Worm (Caenorhabditis elegans) whole organism, mixed stage, embryonic: ENCODE results near the gene sma-3.

Experiments
- M03D4.4 ChIP-seq: sonication (generic microtip); optimal IDR thresholded peaks from 2 replicates; lab custom pipeline; 2017; ENCODE audit warnings: mild to moderate bottlenecking, missing genetic modification characterization, missing compliant biosample characterization
- ceh-39 ChIP-seq: fragments of 150-350 bp; optimal IDR thresholded peaks from 2 replicates; lab custom pipeline; 2014; ENCODE audit warnings: missing biosample characterization, missing genetic modification characterization
- ceh-43 ChIP-seq: fragments of 200-800 bp; sonication (Bioruptor generic); optimal IDR thresholded peaks from 2 replicates; lab custom pipeline; 2018; ENCODE audit warnings: mild to moderate bottlenecking, missing genetic modification characterization, moderate library complexity, missing compliant biosample characterization
- drap-1 ChIP-seq: fragments of 200-800 bp; sonication (Bioruptor generic); optimal IDR thresholded peaks from 3 replicates; lab custom pipeline; 2018; ENCODE audit warnings: mild to moderate bottlenecking, missing genetic modification characterization, missing compliant biosample characterization
- elt-1 ChIP-seq: sonication (generic microtip); optimal IDR thresholded peaks from 2 replicates; lab custom pipeline; 2017; ENCODE audit warnings: missing genetic modification characterization, mild to moderate bottlenecking, missing compliant biosample characterization, antibody characterized with exemption, moderate library complexity, borderline replicate concordance; ENCODE audit not compliant: insufficient read depth
- elt-3 ChIP-seq: fragments of 150-350 bp; optimal IDR thresholded peaks from 2 replicates; lab custom pipeline; 2014; ENCODE audit warnings: missing biosample characterization, missing genetic modification characterization
- ham-2 ChIP-seq: fragments of 200-800 bp; sonication (Bioruptor generic); optimal IDR thresholded peaks from 2 replicates; lab custom pipeline; 2018; ENCODE audit warnings: mild to moderate bottlenecking, missing genetic modification characterization, missing compliant biosample characterization
- lin-13 ChIP-seq: fragments of 150-350 bp; optimal IDR thresholded peaks from 2 replicates; lab custom pipeline; 2014; ENCODE audit warnings: missing biosample characterization, missing genetic modification characterization
- lin-32 ChIP-seq: fragments of 200-800 bp; sonication (Bioruptor generic); optimal IDR thresholded peaks from 2 replicates; lab custom pipeline; 2018; ENCODE audit warnings: mild to moderate bottlenecking, missing genetic modification characterization, missing compliant biosample characterization
- lsy-2 ChIP-seq: fragments of 150-350 bp; optimal IDR thresholded peaks from 2 replicates; lab custom pipeline; 2014; ENCODE audit warnings: missing biosample characterization, missing genetic modification characterization
- mab-5 ChIP-seq: fragments of 150-350 bp; optimal IDR thresholded peaks from 2 replicates; lab custom pipeline; 2014; ENCODE audit warnings: missing biosample characterization, missing genetic modification characterization
- nhr-12 ChIP-seq: fragments of 150-350 bp; optimal IDR thresholded peaks from 2 replicates; lab custom pipeline; 2014; ENCODE audit warnings: missing biosample characterization, missing genetic modification characterization
- pha-4 ChIP-seq: fragments of 150-350 bp; optimal IDR thresholded peaks from 2 replicates; lab custom pipeline; 2018; ENCODE audit warnings: missing biosample characterization, missing genetic modification reagents, missing genetic modification characterization
- snpc-4 ChIP-seq: fragments of 150-350 bp; optimal IDR thresholded peaks from 2 replicates; lab custom pipeline; 2014; ENCODE audit warnings: missing biosample characterization, missing genetic modification characterization
- sptf-1 ChIP-seq: sonication (generic microtip); optimal IDR thresholded peaks from 2 replicates; lab custom pipeline; 2017; ENCODE audit warnings: mild to moderate bottlenecking, missing genetic modification characterization, moderate library complexity, missing compliant biosample characterization
- tbx-8 ChIP-seq: fragments of 200-800 bp; sonication (Bioruptor generic); optimal IDR thresholded peaks from 2 replicates; lab custom pipeline; 2018; ENCODE audit warnings: mild to moderate bottlenecking, missing genetic modification characterization, moderate library complexity, missing compliant biosample characterization
- unc-120 ChIP-seq: sonication (generic microtip); optimal IDR thresholded peaks from 2 replicates; lab custom pipeline; 2017; ENCODE audit warnings: missing genetic modification characterization, missing compliant biosample characterization; ENCODE audit not compliant: poor library complexity, severe bottlenecking
- unc-62 ChIP-seq: fragments of 150-350 bp; optimal IDR thresholded peaks from 2 replicates; lab custom pipeline; 2014; ENCODE audit warnings: missing biosample characterization, missing genetic modification reagents, missing genetic modification characterization

sma-3 gene

ce11 chrIII:6816930-6817329, 46.8 kb downstream of the sma-3 start, which contains the start of gene F28F5.4:
Gene F28F5.4, minus strand, starts transcription at chrIII:6817033.
- no peak for TF ChIP-seq ceh-39 (tag; lab: Kevin White, UChicago)
- no peak for TF ChIP-seq elt-1
- TF ChIP-seq mab-5 (tag; lab: Kevin White, UChicago), result no peak
- TF ChIP-seq tbx-8, result no peak
- TF ChIP-seq pha-4 (tag; lab: Kevin White, UChicago), result no peak
- no peak for TF ChIP-seq nhr-12 (tag; lab: Kevin White, UChicago)
- TF ChIP-seq sptf-1, result no peak
- no peak for TF ChIP-seq ham-2
- no peak for TF ChIP-seq drap-1
- TF ChIP-seq elt-3 (tag; lab: Kevin White, UChicago), result no peak
- TF ChIP-seq ceh-43 (GFP tag; lab: Kevin White, UChicago), result no peak
- no peak for TF ChIP-seq lin-13 (tag; lab: Kevin White, UChicago)
- no peak for TF ChIP-seq unc-62 (GFP tag; lab: Kevin White, UChicago)
- no peak for TF ChIP-seq M03D4.4 (tag; lab: Kevin White, UChicago)
- TF ChIP-seq lin-32 (GFP tag; lab: Kevin White, UChicago), result no peak
- TF ChIP-seq snpc-4 (tag; lab: Kevin White, UChicago), result no peak
- no peak for TF ChIP-seq lsy-2 (tag; lab: Kevin White, UChicago)
- no peak for TF ChIP-seq unc-120
- TF ChIP-seq, all 35 proteins: peak for 0
